Fruit fly (Drosophila melanogaster): ENCODE measurements around the gene Dh44.

Gene Dh44

dm6 chr3R:9618331-9618730 lies 19.7 kb upstream of the Dh44 start (continued):
- peak; percentile 93 for TF ChIP-seq CG6163 (GFP tag; IDR thresholded peaks at IDR 0.05)
- peak; percentile 80 for TF ChIP-seq CG6276 (GFP tag; optimal IDR thresholded peaks at IDR 0.05)
- peak; percentile 66 for TF ChIP-seq cyc (GFP tag; optimal IDR thresholded peaks at IDR 0.05)
- TF ChIP-seq net (GFP tag; optimal IDR thresholded peaks at IDR 0.05), result peak; percentile 72
- TF ChIP-seq dsx (GFP tag; optimal IDR thresholded peaks at IDR 0.05; ENCODE audit: poor library complexity, severe bottlenecking), result peak; percentile 29
- peak; percentile 43 for TF ChIP-seq CG7368 (GFP tag; optimal IDR thresholded peaks at IDR 0.05)
- peak in 1 of 2 experiments; percentile 49 for TF ChIP-seq salr (GFP tag; optimal IDR thresholded peaks at IDR 0.05)
- peak; percentile 41 for TF ChIP-seq CG6792 (GFP tag; optimal IDR thresholded peaks at IDR 0.05)
- no peak for TF ChIP-seq Smox (GFP tag; optimal IDR thresholded peaks at IDR 0.05)
- TF ChIP-seq fd59A (GFP tag; optimal IDR thresholded peaks at IDR 0.05), result peak; percentile 18
- TF ChIP-seq Hr4 (GFP tag; optimal IDR thresholded peaks at IDR 0.05), result peak; percentile 78
- TF ChIP-seq Eip93F (GFP tag; optimal IDR thresholded peaks at IDR 0.05), result no peak

dm6 chr3R:9620278-9620677 lies 17.7 kb upstream of the Dh44 start:
- no peak for TF ChIP-seq Sox102F (GFP tag; optimal IDR thresholded peaks at IDR 0.05)
- no peak for TF ChIP-seq CG16779 (tag; optimal IDR thresholded peaks at IDR 0.05)
- no peak for TF ChIP-seq CG31627 (GFP tag; optimal IDR thresholded peaks at IDR 0.05)
- TF ChIP-seq CG9139 (GFP tag; optimal IDR thresholded peaks at IDR 0.05), result no peak
- no peak for TF ChIP-seq Lpt (GFP tag; optimal IDR thresholded peaks at IDR 0.05)
- TF ChIP-seq CG8632 (GFP tag; optimal IDR thresholded peaks at IDR 0.05), result no peak
- TF ChIP-seq CG6792 (GFP tag; optimal IDR thresholded peaks at IDR 0.05), result no peak
- no peak for TF ChIP-seq CG11762 (GFP tag; optimal IDR thresholded peaks at IDR 0.05; ENCODE audit: insufficient read depth)
- no peak for TF ChIP-seq CG10669 (GFP tag; optimal IDR thresholded peaks at IDR 0.05)
- no peak for TF ChIP-seq Blimp-1 (GFP tag; optimal IDR thresholded peaks at IDR 0.05)
- TF ChIP-seq OdsH (GFP tag; optimal IDR thresholded peaks at IDR 0.05), result no peak
- no peak for TF ChIP-seq Eip78C (GFP tag)
- TF ChIP-seq Sox14 (GFP tag; optimal IDR thresholded peaks at IDR 0.05), result no peak
- TF ChIP-seq CG34406 (GFP tag; optimal IDR thresholded peaks at IDR 0.05), result no peak
- TF ChIP-seq CG7368 (GFP tag; optimal IDR thresholded peaks at IDR 0.05), result no peak

- TF ChIP-seq fkh (GFP tag; optimal IDR thresholded peaks at IDR 0.05) (peak; percentile 17), CG15336 (GFP tag; IDR thresholded peaks at IDR 0.05) (0 out of 2 replicates have a peak, but pooled peaks have one; percentile 22), CG1621 (tag; optimal IDR thresholded peaks at IDR 0.05) (peak; percentile 56), CG6163 (GFP tag; IDR thresholded peaks at IDR 0.05) (peak; percentile 31; the same call in 1 of the 3 replicates), vri (GFP tag; optimal IDR thresholded peaks at IDR 0.05) (peak; percentile 52), CG8632 (GFP tag; optimal IDR thresholded peaks at IDR 0.05) (no peak), Sox15 (GFP tag; optimal IDR thresholded peaks at IDR 0.05) (no peak)
Observed at dm6 chr3R:9625443-9625842, 12.5 kb upstream of the Dh44 start.

dm6 chr3R:9626266-9626665 lies 11.7 kb upstream of the Dh44 start:
- no peak for TF ChIP-seq achi (GFP tag; optimal IDR thresholded peaks at IDR 0.05)
- no peak for TF ChIP-seq CG8319 (GFP tag; optimal IDR thresholded peaks at IDR 0.05)
- no peak for TF ChIP-seq Ets21C (GFP tag; optimal IDR thresholded peaks at IDR 0.05)
- no peak for TF ChIP-seq CG6792 (GFP tag; optimal IDR thresholded peaks at IDR 0.05)
- TF ChIP-seq CG6854 (GFP tag; optimal IDR thresholded peaks at IDR 0.05), result peak; percentile 6
- TF ChIP-seq Sox102F (GFP tag; optimal IDR thresholded peaks at IDR 0.05), result no peak
- no peak for TF ChIP-seq Smox (GFP tag; optimal IDR thresholded peaks at IDR 0.05)
- no peak for TF ChIP-seq dsx (GFP tag; optimal IDR thresholded peaks at IDR 0.05; ENCODE audit: poor library complexity, severe bottlenecking)
- no peak for TF ChIP-seq vri (GFP tag; optimal IDR thresholded peaks at IDR 0.05)
- peak; percentile 14 for TF ChIP-seq Eip78C (GFP tag)
- TF ChIP-seq net (GFP tag; optimal IDR thresholded peaks at IDR 0.05), result no peak
- TF ChIP-seq fd59A (GFP tag; optimal IDR thresholded peaks at IDR 0.05), result no peak
- no peak for TF ChIP-seq CG3919 (GFP tag; optimal IDR thresholded peaks at IDR 0.05)
- no peak for TF ChIP-seq CG31627 (GFP tag; optimal IDR thresholded peaks at IDR 0.05)
- TF ChIP-seq fkh (GFP tag; optimal IDR thresholded peaks at IDR 0.05), result no peak
